Comparison of ENCODE assay signal across 4 fruit fly cellular contexts in the genomic region with DNA sequence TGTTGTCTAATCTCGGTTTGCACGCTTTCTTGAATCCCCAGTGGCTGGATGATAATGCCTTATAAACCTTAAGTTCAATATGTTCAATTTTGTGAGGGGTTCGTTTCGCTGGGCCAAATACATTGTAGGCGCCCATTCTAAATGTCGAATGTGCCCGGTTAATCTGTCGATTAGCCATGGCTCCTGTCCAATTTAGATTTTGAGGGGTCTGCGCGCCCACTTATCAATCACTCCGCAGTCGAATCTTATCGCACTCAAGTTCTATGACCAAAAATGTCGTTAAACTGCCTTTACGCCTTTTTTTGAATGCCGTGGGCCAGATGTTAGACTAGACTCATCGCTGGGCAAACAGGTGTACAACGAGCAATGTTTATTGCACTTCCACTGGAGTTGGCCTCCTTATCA.
TF ChIP-seq lines count a peak whose summit lies in the region.

No protein-coding gene starts in this region.

- TF ChIP-seq CTCF in whole organism, embryonic (GFP tag; optimal IDR thresholded peaks at IDR 0.05; lab: Kevin White, UChicago) = no peak

TF ChIP-seq in whole organism, adult, 20 proteins besides CTCF, POLR2A, EP300 and RAD21:
- no peak for TF ChIP-seq CG5204 (GFP tag; optimal IDR thresholded peaks at IDR 0.05; lab: Kevin White, UChicago)
- TF ChIP-seq toe (GFP tag; optimal IDR thresholded peaks at IDR 0.05; lab: Kevin White, UChicago) = no peak
- no peak for TF ChIP-seq CG7101 (tag; optimal IDR thresholded peaks at IDR 0.05; lab: Kevin White, UChicago)
- no peak for TF ChIP-seq CG12768 (GFP tag; optimal IDR thresholded peaks at IDR 0.05; lab: Kevin White, UChicago)
- TF ChIP-seq tj (GFP tag; optimal IDR thresholded peaks at IDR 0.05; lab: Kevin White, UChicago) = no peak
- peak; percentile 1 for TF ChIP-seq cic (GFP tag; optimal IDR thresholded peaks at IDR 0.05; lab: Kevin White, UChicago)

TF ChIP-seq in whole organism, embryonic, 481 proteins besides CTCF, POLR2A, EP300 and RAD21 (continues in another document):
- TF ChIP-seq Med (GFP tag; lab: Kevin White, UChicago) = peak; percentile 49
- peak; percentile 55 for TF ChIP-seq CG10543 (GFP tag; optimal IDR thresholded peaks at IDR 0.05; lab: Kevin White, UChicago)
- TF ChIP-seq chinmo (GFP tag; IDR thresholded peaks at IDR 0.05; lab: Robert Waterston, UW; ENCODE audit: partially characterized antibody) = 0 out of 4 replicates have a peak, but pooled peaks have one; percentile 58
- TF ChIP-seq fd102C (GFP tag; optimal IDR thresholded peaks at IDR 0.05; lab: Kevin White, UChicago) = no peak
- TF ChIP-seq mirr (GFP tag; optimal IDR thresholded peaks at IDR 0.05; lab: Kevin White, UChicago) = peak; percentile 86
- no peak for TF ChIP-seq CG7271 (tag; optimal IDR thresholded peaks at IDR 0.05; lab: Kevin White, UChicago)
- no peak for TF ChIP-seq lola (GFP tag; optimal IDR thresholded peaks at IDR 0.05; lab: Kevin White, UChicago)
- no peak for TF ChIP-seq CoRest (tag; optimal IDR thresholded peaks at IDR 0.05; lab: Kevin White, UChicago)
- peak; percentile 79 for TF ChIP-seq CG34376 (GFP tag; optimal IDR thresholded peaks at IDR 0.05; lab: Kevin White, UChicago)
- TF ChIP-seq fd96Cb (tag; optimal IDR thresholded peaks at IDR 0.05; lab: Kevin White, UChicago) = no peak
- TF ChIP-seq sd (tag; optimal IDR thresholded peaks at IDR 0.05; lab: Kevin White, UChicago) = peak; percentile 64
- TF ChIP-seq exex (tag; optimal IDR thresholded peaks at IDR 0.05; lab: Kevin White, UChicago) = peak; percentile 99
- peak; percentile 49 for TF ChIP-seq cwo (GFP tag; optimal IDR thresholded peaks at IDR 0.05; lab: Kevin White, UChicago)
- no peak for TF ChIP-seq CG31388 (GFP tag; optimal IDR thresholded peaks at IDR 0.05; lab: Kevin White, UChicago)
- TF ChIP-seq Hey (tag; optimal IDR thresholded peaks at IDR 0.05; lab: Kevin White, UChicago) = peak; percentile 69
- TF ChIP-seq grn (GFP tag; optimal IDR thresholded peaks at IDR 0.05; lab: Kevin White, UChicago) = peak; percentile 82
- TF ChIP-seq CG6813 (GFP tag; optimal IDR thresholded peaks at IDR 0.05; lab: Kevin White, UChicago) = peak; percentile 1
- TF ChIP-seq twi (tag; optimal IDR thresholded peaks at IDR 0.05; lab: Kevin White, UChicago) = peak; percentile 89
- no peak for TF ChIP-seq cato (GFP tag; optimal IDR thresholded peaks at IDR 0.05; lab: Kevin White, UChicago; ENCODE audit: borderline replicate concordance)
- TF ChIP-seq Vsx1 (GFP tag; optimal IDR thresholded peaks at IDR 0.05; lab: Kevin White, UChicago) = peak; percentile 68
- TF ChIP-seq CG1603 (tag; optimal IDR thresholded peaks at IDR 0.05; lab: Kevin White, UChicago) = no peak
- TF ChIP-seq maf-S (GFP tag; optimal IDR thresholded peaks at IDR 0.05; lab: Kevin White, UChicago) = no peak
- no peak for TF ChIP-seq tgo (GFP tag; IDR thresholded peaks at IDR 0.05; lab: Robert Waterston, UW)
- peak; percentile 92 for TF ChIP-seq sug (tag; optimal IDR thresholded peaks at IDR 0.05; lab: Kevin White, UChicago)
- TF ChIP-seq CG9609 (GFP tag; optimal IDR thresholded peaks at IDR 0.05; lab: Kevin White, UChicago) = no peak
- TF ChIP-seq sens (GFP tag; lab: Kevin White, UChicago) = peak; percentile 57
- TF ChIP-seq CG13624 (GFP tag; optimal IDR thresholded peaks at IDR 0.05; lab: Kevin White, UChicago) = no peak

TF ChIP-seq in whole organism, prepupa, 60 proteins besides CTCF, POLR2A, EP300 and RAD21:
- TF ChIP-seq cyc (GFP tag; optimal IDR thresholded peaks at IDR 0.05; lab: Kevin White, UChicago) = no peak
- peak; percentile 59 for TF ChIP-seq vri (GFP tag; optimal IDR thresholded peaks at IDR 0.05; lab: Kevin White, UChicago)
- TF ChIP-seq ss (GFP tag; optimal IDR thresholded peaks at IDR 0.05; lab: Kevin White, UChicago) = no peak
- TF ChIP-seq svp (GFP tag; lab: Kevin White, UChicago) = peak; percentile 59
- TF ChIP-seq CG8632 (GFP tag; optimal IDR thresholded peaks at IDR 0.05; lab: Kevin White, UChicago) = no peak
- TF ChIP-seq CG8319 (GFP tag; optimal IDR thresholded peaks at IDR 0.05; lab: Kevin White, UChicago) = no peak
- TF ChIP-seq Gug (GFP tag; IDR thresholded peaks at IDR 0.05; lab: Robert Waterston, UW) = no peak
- TF ChIP-seq Sox15 (GFP tag; optimal IDR thresholded peaks at IDR 0.05; lab: Kevin White, UChicago) = no peak
- TF ChIP-seq achi (GFP tag; optimal IDR thresholded peaks at IDR 0.05; lab: Kevin White, UChicago) = no peak
- TF ChIP-seq CG34406 (GFP tag; optimal IDR thresholded peaks at IDR 0.05; lab: Kevin White, UChicago) = no peak

TF ChIP-seq in whole organism, wandering third instar larva, 38 proteins besides CTCF, POLR2A, EP300 and RAD21:
- TF ChIP-seq Hr78 (GFP tag; optimal IDR thresholded peaks at IDR 0.05; lab: Kevin White, UChicago) = no peak
- TF ChIP-seq Sp1 (GFP tag; optimal IDR thresholded peaks at IDR 0.05; lab: Kevin White, UChicago) = no peak
- no peak for TF ChIP-seq woc (GFP tag; optimal IDR thresholded peaks at IDR 0.05; lab: Kevin White, UChicago)
- no peak for TF ChIP-seq usp (GFP tag; optimal IDR thresholded peaks at IDR 0.05; lab: Kevin White, UChicago)
- TF ChIP-seq CrebA (GFP tag; optimal IDR thresholded peaks at IDR 0.05; lab: Kevin White, UChicago; ENCODE audit: borderline replicate concordance) = peak; percentile 39
- no peak for TF ChIP-seq dmrt93B (GFP tag; optimal IDR thresholded peaks at IDR 0.05; lab: Kevin White, UChicago)
- no peak for TF ChIP-seq ey (GFP tag; optimal IDR thresholded peaks at IDR 0.05; lab: Kevin White, UChicago)
- TF ChIP-seq Abd-B (GFP tag; optimal IDR thresholded peaks at IDR 0.05; lab: Kevin White, UChicago) = no peak
- no peak for TF ChIP-seq tai (GFP tag; optimal IDR thresholded peaks at IDR 0.05; lab: Kevin White, UChicago)
- TF ChIP-seq h (GFP tag; optimal IDR thresholded peaks at IDR 0.05; lab: Kevin White, UChicago) = peak; percentile 54
- no peak for TF ChIP-seq Dif (GFP tag; optimal IDR thresholded peaks at IDR 0.05; lab: Kevin White, UChicago; ENCODE audit: partially characterized antibody)
- TF ChIP-seq Vsx2 (GFP tag; optimal IDR thresholded peaks at IDR 0.05; lab: Kevin White, UChicago; ENCODE audit: partially characterized antibody) = no peak
- TF ChIP-seq Hr83 (GFP tag; optimal IDR thresholded peaks at IDR 0.05; lab: Kevin White, UChicago; ENCODE audit: poor library complexity, severe bottlenecking) = no peak
- no peak for TF ChIP-seq Dfd (GFP tag; optimal IDR thresholded peaks at IDR 0.05; lab: Kevin White, UChicago)
- TF ChIP-seq pan (optimal IDR thresholded peaks at IDR 0.05; lab: Kevin White, UChicago) = no peak
- no peak for TF ChIP-seq CG32264 (GFP tag; optimal IDR thresholded peaks at IDR 0.05; lab: Kevin White, UChicago)
- TF ChIP-seq sv (GFP tag; optimal IDR thresholded peaks at IDR 0.05; lab: Kevin White, UChicago) = no peak
- no peak for TF ChIP-seq rgr (GFP tag; optimal IDR thresholded peaks at IDR 0.05; lab: Kevin White, UChicago)
- TF ChIP-seq Rel (GFP tag; optimal IDR thresholded peaks at IDR 0.05; lab: Kevin White, UChicago) = no peak
- TF ChIP-seq Rel (tag; optimal IDR thresholded peaks at IDR 0.05; lab: Kevin White, UChicago) = peak; percentile 1
- TF ChIP-seq Myc (optimal IDR thresholded peaks at IDR 0.05; lab: Kevin White, UChicago) = no peak
